Worm (Caenorhabditis elegans) whole organism, young adult: ENCODE measurements around the gene T25C12.3.

Experiments used
- B0336.3 ChIP-seq: fragments of 200-800 bp; sonication (Bioruptor generic); IDR thresholded peaks from 2 replicates; pipeline ENCODE4 v1.3.6; 2022; ENCODE audit warnings: missing genetic modification characterization, missing compliant biosample characterization
- F10E7.11 ChIP-seq: sonication (generic microtip); optimal IDR thresholded peaks from 2 replicates; lab custom pipeline; 2017; ENCODE audit warnings: mild to moderate bottlenecking, missing genetic modification characterization, moderate library complexity, missing compliant biosample characterization
- Y53G8AR.9 ChIP-seq: fragments of 200-800 bp; sonication (Bioruptor generic); conservative IDR thresholded peaks from 2 replicates; pipeline ENCODE4 v1.3.6; 2022; ENCODE audit warnings: missing genetic modification reagents, missing genetic modification characterization, missing compliant biosample characterization
- ama-1 ChIP-seq, 3 experiments: fragments of 150-350 bp in 1 of 3; sonication (generic microtip) in 2 of 3; optimal IDR thresholded peaks; 2 replicates each; lab custom pipeline; 2014 to 2018; ENCODE audit warnings: missing biosample characterization in 2 of 3, missing genetic modification characterization in 2 of 3, missing genetic modification reagents in 2 of 3
- ceh-27 ChIP-seq: fragments of 200-800 bp; sonication (Bioruptor generic); optimal IDR thresholded peaks from 2 replicates; lab custom pipeline; 2018; ENCODE audit warnings: mild to moderate bottlenecking, missing genetic modification characterization, moderate library complexity, missing compliant biosample characterization
- hmg-20 ChIP-seq: fragments of 200-800 bp; sonication (Bioruptor generic); IDR thresholded peaks from 2 replicates; pipeline ENCODE4 v1.3.6; 2022; ENCODE audit warnings: missing genetic modification reagents, missing genetic modification characterization, missing compliant biosample characterization
- rcor-1 ChIP-seq: fragments of 200-800 bp; sonication (Bioruptor generic); IDR thresholded peaks from 2 replicates; pipeline ENCODE4 v1.3.6; 2022; ENCODE audit warnings: missing genetic modification reagents, missing genetic modification characterization, missing compliant biosample characterization
- rpc-1 ChIP-seq, 2 experiments: fragments of 150-350 bp in 1 of 2; sonication (generic microtip) in 1 of 2; optimal IDR thresholded peaks; 2 replicates each; lab custom pipeline; 2014 to 2018; ENCODE audit warnings: missing biosample characterization in 1 of 2, missing genetic modification characterization in 1 of 2, missing genetic modification reagents in 1 of 2, missing genotype in 1 of 2
- sdz-38 ChIP-seq: sonication (generic microtip); optimal IDR thresholded peaks from 2 replicates; lab custom pipeline; 2016; ENCODE audit warnings: missing genotype, missing genetic modification characterization, missing compliant biosample characterization
- sea-2 ChIP-seq: fragments of 200-800 bp; sonication (Bioruptor generic); IDR thresholded peaks from 2 replicates; pipeline ENCODE4 v1.3.6; 2022; ENCODE audit warnings: missing genetic modification characterization, missing compliant biosample characterization
- tlf-1 ChIP-seq: fragments of 200-800 bp; sonication (Bioruptor generic); optimal IDR thresholded peaks from 2 replicates; lab custom pipeline; 2018; ENCODE audit warnings: mild to moderate bottlenecking, missing genetic modification characterization, missing compliant biosample characterization
- ztf-18 ChIP-seq: sonication (generic microtip); optimal IDR thresholded peaks from 2 replicates; lab custom pipeline; 2016; ENCODE audit warnings: missing genotype, mild to moderate bottlenecking, missing genetic modification characterization, missing compliant biosample characterization

DNA sequence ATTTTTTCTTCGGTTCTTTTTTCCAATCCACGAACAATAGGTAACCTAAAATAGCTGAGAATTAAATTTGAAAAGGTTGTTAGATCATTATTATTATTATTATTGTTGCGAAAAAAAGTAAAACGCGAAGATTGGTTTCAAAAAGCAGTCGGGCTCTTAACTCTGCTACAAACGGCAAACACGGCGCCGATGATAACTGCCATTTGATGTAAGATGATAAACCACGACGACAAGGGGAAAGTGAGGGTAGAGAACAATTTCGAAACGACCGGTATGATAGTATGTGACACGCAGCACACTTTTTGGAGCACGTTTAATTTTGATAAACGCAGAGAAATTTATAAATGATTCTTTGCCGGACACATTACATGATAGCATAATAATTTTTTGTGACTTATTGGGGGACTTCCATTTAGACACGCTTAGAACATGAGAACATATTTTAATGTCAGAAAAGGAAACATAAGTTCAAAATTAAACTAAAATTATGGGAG, 19.3 kb upstream of the T25C12.3 start, which contains the start of gene hpo-34:
- TF ChIP-seq ama-1 (optimal IDR thresholded peaks at IDR 0.05; lab: Kevin White, UChicago): no peak
- no peak for TF ChIP-seq ama-1 (GFP tag; optimal IDR thresholded peaks at IDR 0.05; lab: Kevin White, UChicago)
- TF ChIP-seq sdz-38: no peak
- TF ChIP-seq rcor-1: no peak
- no peak for TF ChIP-seq Y53G8AR.9 (GFP tag; lab: Robert Waterston, UW)
- TF ChIP-seq rpc-1 (optimal IDR thresholded peaks at IDR 0.05; lab: Kevin White, UChicago): no peak
- no peak for TF ChIP-seq rpc-1 (tag; optimal IDR thresholded peaks at IDR 0.05; lab: Kevin White, UChicago)
- no peak for TF ChIP-seq ztf-18 (tag; lab: Kevin White, UChicago)
- TF ChIP-seq ceh-27: no peak
- no peak for TF ChIP-seq F10E7.11
- no peak for TF ChIP-seq sea-2 (GFP tag; lab: Robert Waterston, UW)
- TF ChIP-seq B0336.3 (GFP tag; lab: Robert Waterston, UW): no peak
- no peak for TF ChIP-seq hmg-20 (GFP tag; lab: Robert Waterston, UW)
- TF ChIP-seq tlf-1 (GFP tag; lab: Kevin White, UChicago): no peak
